Worm (Caenorhabditis elegans) whole organism, early embryonic: ENCODE measurements around the gene F09A5.2.

Experiments
- B0310.2 ChIP-seq: sonication (generic microtip); optimal IDR thresholded peaks from 2 replicates; lab custom pipeline; 2016; ENCODE audit warnings: mild to moderate bottlenecking, missing genetic modification characterization, missing compliant biosample characterization
- F13C5.2 ChIP-seq: sonication (generic microtip); optimal IDR thresholded peaks from 2 replicates; lab custom pipeline; 2017; ENCODE audit warnings: mild to moderate bottlenecking, missing genetic modification characterization, inconsistent platforms, missing compliant biosample characterization
- ama-1 ChIP-seq: fragments of 150-350 bp; optimal IDR thresholded peaks from 2 replicates; lab custom pipeline; 2014
- ceh-36 ChIP-seq: sonication (generic microtip); optimal IDR thresholded peaks from 2 replicates; lab custom pipeline; 2016; ENCODE audit warnings: missing genetic modification characterization, inconsistent platforms, missing compliant biosample characterization
- ets-7 ChIP-seq: sonication (generic microtip); optimal IDR thresholded peaks from 2 replicates; lab custom pipeline; 2016; ENCODE audit warnings: missing genotype, missing genetic modification characterization, missing compliant biosample characterization
- hmbx-1 ChIP-seq: sonication (generic microtip); optimal IDR thresholded peaks from 2 replicates; lab custom pipeline; 2016; ENCODE audit warnings: mild to moderate bottlenecking, missing genetic modification characterization, missing compliant biosample characterization
- hmg-4 ChIP-seq: fragments of 200-800 bp; sonication (Bioruptor generic); optimal IDR thresholded peaks from 2 replicates; lab custom pipeline; 2018; ENCODE audit warnings: mild to moderate bottlenecking, missing genetic modification characterization, missing compliant biosample characterization
- hnd-1 ChIP-seq: sonication (generic microtip); optimal IDR thresholded peaks from 2 replicates; lab custom pipeline; 2016; ENCODE audit warnings: missing genetic modification characterization, missing compliant biosample characterization
- scrt-1 ChIP-seq: fragments of 200-800 bp; sonication (Bioruptor generic); IDR thresholded peaks from 2 replicates; pipeline ENCODE4 v1.3.6; 2022; ENCODE audit warnings: missing genetic modification characterization, missing compliant biosample characterization
- sea-1 ChIP-seq: fragments of 200-800 bp; sonication (Bioruptor generic); conservative IDR thresholded peaks from 2 replicates; pipeline ENCODE4 v1.3.6; 2022; ENCODE audit warnings: missing genetic modification characterization, missing compliant biosample characterization
- tra-4 ChIP-seq: sonication (generic microtip); optimal IDR thresholded peaks from 2 replicates; lab custom pipeline; 2017; ENCODE audit warnings: missing genetic modification characterization, missing compliant biosample characterization

DNA sequence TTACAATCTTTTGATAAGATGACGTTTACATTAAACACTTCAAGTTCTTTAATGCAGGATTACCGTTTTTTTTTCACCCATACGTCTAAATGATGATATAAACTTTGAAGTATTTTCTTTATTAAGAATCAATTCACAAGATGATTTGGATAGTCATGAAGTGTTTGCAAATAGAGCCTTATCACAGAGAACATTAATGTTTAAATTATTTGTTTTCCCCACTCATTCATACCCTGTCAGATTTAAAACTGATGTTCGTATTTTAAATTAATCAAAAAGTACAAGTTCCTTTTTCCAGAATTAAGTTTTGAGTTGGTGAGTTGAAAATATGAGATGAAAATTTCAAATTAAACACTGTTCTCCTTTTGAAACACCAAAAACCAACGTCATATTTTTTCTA, 44.2 kb upstream of the F09A5.2 start, which contains the start of gene R03G8.3:
- TF ChIP-seq hnd-1 (no peak), tra-4 (tag; lab: Kevin White, UChicago) (no peak), ama-1 (lab: Kevin White, UChicago) (no peak), B0310.2 (tag; lab: Kevin White, UChicago) (no peak), sea-1 (GFP tag; lab: Robert Waterston, UW) (no peak), ceh-36 (no peak), hmg-4 (GFP tag; lab: Kevin White, UChicago) (no peak), F13C5.2 (tag; lab: Kevin White, UChicago) (no peak), ets-7 (tag; lab: Kevin White, UChicago) (no peak), hmbx-1 (tag; lab: Kevin White, UChicago) (no peak), scrt-1 (GFP tag; lab: Robert Waterston, UW) (no peak)
